Worm (Caenorhabditis elegans) whole organism, late embryonic: ENCODE data around the gene T13C5.6.

Experiments
- ama-1 ChIP-seq: fragments of 150-350 bp; optimal IDR thresholded peaks from 2 replicates; lab custom pipeline; 2014
- ceh-19 ChIP-seq: fragments of 200-800 bp; sonication (Bioruptor generic); optimal IDR thresholded peaks from 2 replicates; lab custom pipeline; 2018; ENCODE audit warnings: mild to moderate bottlenecking, missing genetic modification characterization, missing compliant biosample characterization
- ceh-45 ChIP-seq: fragments of 200-800 bp; sonication (Bioruptor generic); IDR thresholded peaks from 2 replicates; pipeline ENCODE4 v1.3.6; 2022; ENCODE audit warnings: missing genetic modification reagents, missing genetic modification characterization, missing compliant biosample characterization
- elt-2 ChIP-seq: sonication (generic microtip); optimal IDR thresholded peaks from 2 replicates; lab custom pipeline; 2016; ENCODE audit warnings: missing genetic modification reagents, missing genetic modification characterization, missing compliant biosample characterization
- fax-1 ChIP-seq: sonication (generic microtip); optimal IDR thresholded peaks from 2 replicates; lab custom pipeline; 2016; ENCODE audit warnings: missing genotype, missing genetic modification characterization, missing compliant biosample characterization
- fkh-6 ChIP-seq: sonication (generic microtip); optimal IDR thresholded peaks from 2 replicates; lab custom pipeline; 2016; ENCODE audit warnings: missing genetic modification characterization, missing compliant biosample characterization
- hlh-30 ChIP-seq: sonication (generic microtip); optimal IDR thresholded peaks from 2 replicates; lab custom pipeline; 2017; ENCODE audit warnings: antibody characterized with exemption, missing genetic modification characterization, missing compliant biosample characterization; ENCODE audit not compliant: insufficient read depth
- nfya-1 ChIP-seq: sonication (generic microtip); optimal IDR thresholded peaks from 2 replicates; lab custom pipeline; 2017; ENCODE audit warnings: missing genetic modification characterization, mild to moderate bottlenecking, missing compliant biosample characterization, antibody characterized with exemption, moderate library complexity
- nhr-232 ChIP-seq: sonication (generic microtip); optimal IDR thresholded peaks from 2 replicates; lab custom pipeline; 2016; ENCODE audit warnings: missing genetic modification characterization, missing compliant biosample characterization
- pqm-1 ChIP-seq: sonication (generic microtip); optimal IDR thresholded peaks from 2 replicates; lab custom pipeline; 2016; ENCODE audit warnings: missing genetic modification characterization, missing compliant biosample characterization

DNA sequence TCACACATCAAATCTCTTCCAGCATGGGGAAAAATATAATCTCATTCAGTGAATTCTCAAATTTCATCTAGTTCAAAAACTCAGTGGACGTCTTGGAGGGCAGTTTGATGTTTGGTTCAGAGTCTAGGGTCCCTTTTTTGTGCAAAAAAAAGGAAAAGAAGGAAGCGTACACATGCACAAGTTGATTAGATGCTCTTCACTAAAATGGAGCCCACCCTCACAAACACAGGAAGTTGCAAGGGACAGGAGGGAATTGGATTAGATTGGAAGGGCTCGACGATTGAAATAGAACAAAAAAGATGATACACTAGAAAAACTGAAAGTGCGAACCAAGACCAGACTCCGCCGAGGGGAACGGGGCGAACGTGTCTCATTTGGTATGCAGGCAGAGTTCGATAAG lies 43.4 kb upstream of the T13C5.6 start:
- TF ChIP-seq fax-1 (tag; lab: Kevin White, UChicago), result no peak
- TF ChIP-seq ama-1, result no peak
- no peak for TF ChIP-seq hlh-30 (tag; lab: Kevin White, UChicago)
- no peak for TF ChIP-seq elt-2 (tag; lab: Kevin White, UChicago)
- TF ChIP-seq nhr-232 (tag; lab: Kevin White, UChicago), result no peak
- no peak for TF ChIP-seq ceh-45 (GFP tag; lab: Robert Waterston, UW)
- no peak for TF ChIP-seq pqm-1
- TF ChIP-seq ceh-19 (GFP tag; lab: Kevin White, UChicago), result no peak
- no peak for TF ChIP-seq fkh-6 (tag; lab: Kevin White, UChicago)
- no peak for TF ChIP-seq nfya-1 (tag; lab: Kevin White, UChicago)
